Fruit fly (Drosophila melanogaster) whole organism, embryonic: Measurements from ENCODE around the gene CG6015.

Experiments
- Abd-B ChIP-seq: fragments of 200-800 bp; sonication (Bioruptor generic); optimal IDR thresholded peaks from 2 replicates; lab custom pipeline; 2018; ENCODE audit warnings: missing biosample characterization, mild to moderate bottlenecking, missing genetic modification characterization, moderate library complexity
- CG11723 ChIP-seq: fragments of 200-800 bp; sonication (Bioruptor generic); optimal IDR thresholded peaks from 2 replicates; lab custom pipeline; 2017; ENCODE audit warnings: missing biosample characterization, mild to moderate bottlenecking, missing genetic modification characterization
- CG15696 ChIP-seq: fragments of 200-800 bp; sonication (Bioruptor generic); optimal IDR thresholded peaks from 2 replicates; lab custom pipeline; 2019; ENCODE audit warnings: missing biosample characterization, mild to moderate bottlenecking, missing genetic modification characterization, moderate library complexity
- CG16813 ChIP-seq: fragments of 200-800 bp; sonication (Bioruptor generic); IDR thresholded peaks from 3 replicates; pipeline ENCODE4 v1.3.6; 2022; ENCODE audit warnings: missing biosample characterization, missing genetic modification characterization; ENCODE audit not compliant: partially characterized antibody
- CG17568 ChIP-seq: fragments of 200-800 bp; sonication (Bioruptor generic); optimal IDR thresholded peaks from 2 replicates; lab custom pipeline; 2018; ENCODE audit warnings: missing biosample characterization, mild to moderate bottlenecking, missing genetic modification characterization, moderate library complexity
- CG17802 ChIP-seq: fragments of 200-800 bp; sonication (Bioruptor generic); optimal IDR thresholded peaks from 2 replicates; lab custom pipeline; 2018; ENCODE audit warnings: missing biosample characterization, mild to moderate bottlenecking, missing genetic modification characterization, moderate library complexity
- CG18619 ChIP-seq: fragments of 200-800 bp; sonication (Bioruptor generic); optimal IDR thresholded peaks from 3 replicates; lab custom pipeline; 2017; ENCODE audit warnings: missing biosample characterization, mild to moderate bottlenecking, missing genetic modification characterization
- CG2116 ChIP-seq: fragments of 200-800 bp; sonication (Bioruptor generic); optimal IDR thresholded peaks from 3 replicates; lab custom pipeline; 2018; ENCODE audit warnings: missing biosample characterization, mild to moderate bottlenecking, missing genetic modification characterization
- CG5180 ChIP-seq: fragments of 200-800 bp; sonication (Bioruptor generic); optimal IDR thresholded peaks from 3 replicates; lab custom pipeline; 2017; ENCODE audit warnings: missing biosample characterization, missing genetic modification characterization, mild to moderate bottlenecking, moderate library complexity, missing genetic modification reagents
- CG7556 ChIP-seq: fragments of 200-800 bp; sonication (Bioruptor generic); optimal IDR thresholded peaks from 2 replicates; lab custom pipeline; 2017; ENCODE audit warnings: missing biosample characterization, mild to moderate bottlenecking, missing genetic modification characterization
- CG8924 ChIP-seq: fragments of 200-800 bp; optimal IDR thresholded peaks from 3 replicates; lab custom pipeline; 2019; ENCODE audit warnings: missing biosample characterization, mild to moderate bottlenecking, missing genetic modification characterization, moderate library complexity
- CrebB ChIP-seq: fragments of 200-800 bp; sonication (Bioruptor generic); optimal IDR thresholded peaks from 3 replicates; lab custom pipeline; 2018; ENCODE audit warnings: missing biosample characterization, mild to moderate bottlenecking, missing genetic modification characterization
- D ChIP-seq, 2 experiments: fragments of 200-800 bp in 1 of 2; fragments of >200 bp in 1 of 2; sonication (Bioruptor generic) in 1 of 2; optimal IDR thresholded peaks; 2 replicates in 1 of 2; 3 replicates in 1 of 2; lab custom pipeline; 2017; ENCODE audit warnings: mild to moderate bottlenecking in 1 of 2, missing biosample characterization in 1 of 2, missing genetic modification characterization in 1 of 2, missing genetic modification reagents in 1 of 2
- D19A ChIP-seq: fragments of 200-800 bp; optimal IDR thresholded peaks from 3 replicates; lab custom pipeline; 2019; ENCODE audit warnings: missing biosample characterization, mild to moderate bottlenecking, missing genetic modification characterization, moderate library complexity
- Dbx ChIP-seq: fragments of 200-800 bp; sonication (Bioruptor generic); IDR thresholded peaks from 3 replicates; pipeline ENCODE4 v1.3.6; 2022; ENCODE audit warnings: missing biosample characterization, missing genetic modification characterization
- E2f1 ChIP-seq: fragments of 200-800 bp; sonication (Bioruptor generic); IDR thresholded peaks from 2 replicates; pipeline ENCODE4 v1.3.6; 2022; ENCODE audit warnings: missing biosample characterization, missing genetic modification characterization
- E2f2 ChIP-seq: fragments of 200-800 bp; sonication (Bioruptor generic); IDR thresholded peaks from 2 replicates; pipeline ENCODE4 v1.3.6; 2022; ENCODE audit warnings: missing biosample characterization, missing genetic modification characterization
- Lpt ChIP-seq: fragments of >200 bp; optimal IDR thresholded peaks from 2 replicates; lab custom pipeline; 2018; ENCODE audit warnings: missing biosample characterization, missing genetic modification characterization
- Neu2 ChIP-seq: fragments of 200-800 bp; sonication (Bioruptor generic); optimal IDR thresholded peaks from 3 replicates; lab custom pipeline; 2016; ENCODE audit warnings: missing biosample characterization, missing genetic modification characterization, borderline replicate concordance
- Nf-YA ChIP-seq: fragments of 200-800 bp; sonication (Bioruptor generic); IDR thresholded peaks from 2 replicates; pipeline ENCODE4 v1.3.6; 2022; ENCODE audit warnings: missing biosample characterization, missing genetic modification characterization
- TFAM ChIP-seq: fragments of 200-800 bp; sonication (Bioruptor generic); optimal IDR thresholded peaks from 2 replicates; lab custom pipeline; 2017; ENCODE audit warnings: missing biosample characterization, missing genetic modification characterization, inconsistent platforms
- Vsx1 ChIP-seq: fragments of 200-800 bp; sonication (Bioruptor generic); optimal IDR thresholded peaks from 2 replicates; lab custom pipeline; 2017; ENCODE audit warnings: missing biosample characterization, mild to moderate bottlenecking, missing genetic modification characterization, missing genetic modification reagents
- YL-1 ChIP-seq: fragments of 200-800 bp; sonication (Bioruptor generic); optimal IDR thresholded peaks from 3 replicates; lab custom pipeline; 2017; ENCODE audit warnings: missing biosample characterization, mild to moderate bottlenecking, missing genetic modification characterization
- al ChIP-seq: fragments of 200-800 bp; sonication (Bioruptor generic); IDR thresholded peaks from 2 replicates; pipeline ENCODE4 v1.3.6; 2022; ENCODE audit warnings: missing biosample characterization, missing genetic modification characterization
- br ChIP-seq: fragments of >200 bp; optimal IDR thresholded peaks from 2 replicates; lab custom pipeline; 2017
- chif ChIP-seq, 2 experiments: fragments of 200-800 bp; sonication (Bioruptor generic); optimal IDR thresholded peaks; 3 replicates each; lab custom pipeline; 2016; ENCODE audit warnings: missing biosample characterization in 2 of 2, missing genetic modification characterization in 2 of 2
- cwo ChIP-seq: fragments of 200-800 bp; sonication (Bioruptor generic); optimal IDR thresholded peaks from 3 replicates; lab custom pipeline; 2017; ENCODE audit warnings: missing biosample characterization, missing genetic modification characterization, mild to moderate bottlenecking, moderate library complexity, missing genetic modification reagents
- gcm2 ChIP-seq: fragments of 200-800 bp; sonication (Bioruptor generic); optimal IDR thresholded peaks from 2 replicates; lab custom pipeline; 2016; ENCODE audit warnings: missing biosample characterization, missing genetic modification characterization
- gsb ChIP-seq: fragments of 200-800 bp; sonication (Bioruptor generic); IDR thresholded peaks from 2 replicates; pipeline ENCODE4 v1.3.6; 2022; ENCODE audit warnings: missing biosample characterization, missing genetic modification characterization
- hbn ChIP-seq: fragments of 200-800 bp; sonication (Bioruptor generic); IDR thresholded peaks from 2 replicates; pipeline ENCODE4 v1.3.6; 2022; ENCODE audit warnings: missing biosample characterization, missing genetic modification characterization; ENCODE audit not compliant: partially characterized antibody
- hkb ChIP-seq, 2 experiments: fragments of 200-800 bp in 1 of 2; fragments of >200 bp in 1 of 2; sonication (Bioruptor generic) in 1 of 2; IDR thresholded peaks in 1 of 2; optimal IDR thresholded peaks in 1 of 2; 2 replicates each; pipeline versions ENCODE4 v1.3.6 to Lab custom; 2017 to 2022; ENCODE audit warnings: missing biosample characterization in 1 of 2, missing genetic modification characterization in 1 of 2
- ind ChIP-seq: fragments of 200-800 bp; sonication (Bioruptor generic); optimal IDR thresholded peaks from 3 replicates; lab custom pipeline; 2016; ENCODE audit warnings: missing biosample characterization, missing genetic modification characterization
- kah ChIP-seq: fragments of 200-800 bp; sonication (Bioruptor generic); optimal IDR thresholded peaks from 2 replicates; lab custom pipeline; 2018; ENCODE audit warnings: missing biosample characterization, mild to moderate bottlenecking, missing genetic modification characterization
- lmd ChIP-seq: fragments of 200-800 bp; sonication (Bioruptor generic); IDR thresholded peaks from 2 replicates; pipeline ENCODE4 v1.3.6; 2022; ENCODE audit warnings: missing biosample characterization, missing genetic modification characterization
- lov ChIP-seq, 2 experiments: fragments of 200-800 bp in 1 of 2; fragments of >200 bp in 1 of 2; sonication (Bioruptor generic) in 1 of 2; IDR thresholded peaks in 1 of 2; optimal IDR thresholded peaks in 1 of 2; 2 replicates in 1 of 2; 3 replicates in 1 of 2; pipeline versions ENCODE4 v1.3.6 to Lab custom; 2017 to 2022; ENCODE audit warnings: missing biosample characterization in 1 of 2, missing genetic modification characterization in 1 of 2
- nerfin-2 ChIP-seq: fragments of 200-800 bp; sonication (Bioruptor generic); IDR thresholded peaks from 2 replicates; pipeline ENCODE4 v1.3.6; 2022; ENCODE audit warnings: missing biosample characterization, missing genetic modification characterization; ENCODE audit not compliant: partially characterized antibody
- onecut ChIP-seq: fragments of 200-800 bp; sonication (Bioruptor generic); IDR thresholded peaks from 2 replicates; pipeline ENCODE4 v1.3.6; 2022; ENCODE audit warnings: missing biosample characterization, missing genetic modification characterization
- schlank ChIP-seq: fragments of 200-800 bp; sonication (Bioruptor generic); optimal IDR thresholded peaks from 2 replicates; lab custom pipeline; 2018; ENCODE audit warnings: missing biosample characterization, mild to moderate bottlenecking, missing genetic modification characterization
- sens-2 ChIP-seq: fragments of 200-800 bp; sonication (Bioruptor generic); IDR thresholded peaks from 2 replicates; pipeline ENCODE4 v1.3.6; 2022; ENCODE audit warnings: missing biosample characterization, missing genetic modification characterization
- sima ChIP-seq: fragments of 200-800 bp; sonication (Bioruptor generic); optimal IDR thresholded peaks from 2 replicates; lab custom pipeline; 2016; ENCODE audit warnings: missing biosample characterization, missing genetic modification characterization
- sqz ChIP-seq: fragments of 200-800 bp; sonication (Bioruptor generic); optimal IDR thresholded peaks from 3 replicates; lab custom pipeline; 2018; ENCODE audit warnings: missing biosample characterization, mild to moderate bottlenecking, missing genetic modification characterization
- sr ChIP-seq: fragments of 200-800 bp; sonication (Bioruptor generic); IDR thresholded peaks from 3 replicates; pipeline ENCODE4 v1.3.6; 2022; ENCODE audit warnings: missing biosample characterization, missing genetic modification characterization
- unpg ChIP-seq: fragments of 200-800 bp; sonication (Bioruptor generic); optimal IDR thresholded peaks from 3 replicates; lab custom pipeline; 2018; ENCODE audit warnings: missing biosample characterization, mild to moderate bottlenecking, missing genetic modification characterization, moderate library complexity
- wek ChIP-seq: fragments of 200-800 bp; sonication (Bioruptor generic); optimal IDR thresholded peaks from 3 replicates; lab custom pipeline; 2018; ENCODE audit warnings: missing biosample characterization, mild to moderate bottlenecking, missing genetic modification characterization, moderate library complexity
- wor ChIP-seq: fragments of 200-800 bp; sonication (Bioruptor generic); IDR thresholded peaks from 2 replicates; pipeline ENCODE4 v1.3.6; 2022; ENCODE audit warnings: missing biosample characterization, missing genetic modification characterization
- zfh1 ChIP-seq: fragments of 200-800 bp; sonication (Bioruptor generic); IDR thresholded peaks from 3 replicates; pipeline ENCODE4 v1.3.6; 2022; ENCODE audit warnings: missing biosample characterization, missing genetic modification characterization

CG6015 gene

dm6 chr3R:22026922-22027742 lies 7.0 kb downstream of the CG6015 start, which contains the start of the genes Cchl and ND-42 (continued):
- TF ChIP-seq al (GFP tag; lab: Robert Waterston, UW), result peak; percentile 62
- TF ChIP-seq nerfin-2 (GFP tag; lab: Robert Waterston, UW), result no peak
- peak; percentile 79 for TF ChIP-seq unpg
- TF ChIP-seq Abd-B (GFP tag; lab: Kevin White, UChicago), result peak; percentile 81
- TF ChIP-seq gsb (GFP tag; lab: Robert Waterston, UW), result 0 out of 2 replicates have a peak, but pooled peaks have one; percentile 46
- TF ChIP-seq CG17802, result peak; percentile 14
- peak; percentile 68 for TF ChIP-seq kah (GFP tag; lab: Kevin White, UChicago)
- TF ChIP-seq Vsx1 (GFP tag; lab: Kevin White, UChicago), result no peak
- peak; percentile 76 for TF ChIP-seq Dbx (GFP tag; lab: Robert Waterston, UW)
- peak; percentile 48; the same call in 2 of the 3 replicates for TF ChIP-seq zfh1 (GFP tag; lab: Robert Waterston, UW)
- peak; percentile 42; the same call in 1 of the 2 replicates for TF ChIP-seq onecut (GFP tag; lab: Robert Waterston, UW)
- TF ChIP-seq D (optimal IDR thresholded peaks at IDR 0.05; lab: Kevin White, UChicago), result no peak
- TF ChIP-seq D (GFP tag; optimal IDR thresholded peaks at IDR 0.05; lab: Kevin White, UChicago), result peak; percentile 48
- TF ChIP-seq CG17568, result no peak
- TF ChIP-seq CG5180 (GFP tag; lab: Kevin White, UChicago), result no peak
- TF ChIP-seq CG16813 (GFP tag; lab: Robert Waterston, UW), result peak; percentile 60; the same call in 2 of the 3 replicates
- TF ChIP-seq YL-1 (GFP tag; lab: Kevin White, UChicago), result peak; percentile 88
- peak; percentile 67 for TF ChIP-seq CG11723 (GFP tag; lab: Kevin White, UChicago)
- TF ChIP-seq sr (GFP tag; lab: Robert Waterston, UW), result no peak
- peak; percentile 39; the same call in 1 of the 2 replicates for TF ChIP-seq sens-2 (GFP tag; lab: Robert Waterston, UW)
- peak; percentile 81 for TF ChIP-seq CG8924 (tag; lab: Kevin White, UChicago)
- no peak for TF ChIP-seq sima
- no peak for TF ChIP-seq Neu2 (GFP tag; lab: Kevin White, UChicago)
- TF ChIP-seq chif (GFP tag; optimal IDR thresholded peaks at IDR 0.05; lab: Kevin White, UChicago), result peak; percentile 29 to 50
- peak; percentile 35 for TF ChIP-seq schlank (tag; lab: Kevin White, UChicago)
- TF ChIP-seq lmd (GFP tag; lab: Robert Waterston, UW), result peak; percentile 64
- TF ChIP-seq CrebB (tag; lab: Kevin White, UChicago), result peak; percentile 37
- TF ChIP-seq sqz (GFP tag; lab: Kevin White, UChicago), result no peak
- TF ChIP-seq E2f1 (GFP tag; lab: Robert Waterston, UW), result peak; percentile 51
- TF ChIP-seq hkb (optimal IDR thresholded peaks at IDR 0.05; lab: Kevin White, UChicago), result no peak
- TF ChIP-seq hkb (GFP tag; IDR thresholded peaks at IDR 0.05; lab: Robert Waterston, UW), result peak; percentile 64
- TF ChIP-seq ind (GFP tag; lab: Kevin White, UChicago), result peak; percentile 85
- peak; percentile 79 for TF ChIP-seq CG15696 (tag; lab: Kevin White, UChicago)
- TF ChIP-seq TFAM (GFP tag; lab: Kevin White, UChicago), result no peak
- peak; percentile 59; the same call in 1 of the 2 replicates for TF ChIP-seq hbn (GFP tag; lab: Robert Waterston, UW)
- TF ChIP-seq CG7556 (GFP tag; lab: Kevin White, UChicago), result peak; percentile 85
- peak; percentile 52 for TF ChIP-seq E2f2 (GFP tag; lab: Robert Waterston, UW)
- TF ChIP-seq CG2116 (GFP tag; lab: Kevin White, UChicago), result peak; percentile 81
- TF ChIP-seq br, result no peak
- TF ChIP-seq wor (GFP tag; lab: Robert Waterston, UW), result peak; percentile 57; the same call in 1 of the 2 replicates
- TF ChIP-seq Nf-YA (GFP tag; lab: Robert Waterston, UW), result 0 out of 2 replicates have a peak, but pooled peaks have one; percentile 25
- TF ChIP-seq D19A (tag; lab: Kevin White, UChicago), result no peak
- no peak for TF ChIP-seq Lpt
- peak; percentile 79 for TF ChIP-seq cwo (GFP tag; lab: Kevin White, UChicago)
- peak; percentile 80 for TF ChIP-seq CG18619
- TF ChIP-seq lov (optimal IDR thresholded peaks at IDR 0.05; lab: Kevin White, UChicago), result no peak
- TF ChIP-seq lov (GFP tag; IDR thresholded peaks at IDR 0.05; lab: Robert Waterston, UW), result no peak
- TF ChIP-seq gcm2 (GFP tag; lab: Kevin White, UChicago), result peak; percentile 26
- TF ChIP-seq wek (GFP tag; lab: Kevin White, UChicago), result peak; percentile 4
